Worm (Caenorhabditis elegans): ENCODE measurements around the gene dnj-19.

- TF ChIP-seq unc-62 (GFP tag; optimal IDR thresholded peaks at IDR 0.05): no peak
- no peak for TF ChIP-seq him-1 (tag; optimal IDR thresholded peaks at IDR 0.05)
- no peak for TF ChIP-seq hlh-12 (tag; optimal IDR thresholded peaks at IDR 0.05)
- no peak for TF ChIP-seq mel-28 (tag; optimal IDR thresholded peaks at IDR 0.05; ENCODE audit: borderline replicate concordance)
- no peak for TF ChIP-seq bed-2 (GFP tag; IDR thresholded peaks at IDR 0.05)
- no peak for TF ChIP-seq pbrm-1 (GFP tag; IDR thresholded peaks at IDR 0.05)
- no peak for TF ChIP-seq snpc-4 (GFP tag; optimal IDR thresholded peaks at IDR 0.05)
- no peak for TF ChIP-seq snpc-4 (tag; optimal IDR thresholded peaks at IDR 0.05)
Observed at ce11 chrV:5548051-5548450, 43.4 kb upstream of the dnj-19 start, which contains the start of gene ugt-48.
